Fruit fly (Drosophila melanogaster): ENCODE measurements around the gene Or85e.
A peak's percentile ranks its signal among the peaks of the same experiment; 100 is the strongest.

Or85e gene

DNA sequence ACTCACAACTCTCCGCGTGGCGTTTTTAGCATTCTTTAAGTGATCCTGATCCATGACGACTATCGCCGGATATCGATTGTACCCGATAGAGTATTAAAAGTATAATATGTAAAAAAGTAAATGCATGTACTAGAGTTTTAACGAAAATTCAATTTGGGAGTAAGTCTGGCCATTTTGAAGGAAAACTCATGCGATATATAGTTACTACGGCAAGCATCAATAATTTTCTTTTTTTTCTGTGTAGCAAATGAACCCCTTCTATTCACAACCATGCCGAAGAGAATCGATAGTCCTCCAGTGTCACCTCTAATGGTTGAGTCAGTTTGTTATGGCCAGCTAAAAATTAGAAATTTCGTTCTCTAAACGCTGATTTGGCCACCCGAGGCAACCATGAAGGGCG, 17.1 kb upstream of the Or85e start, which contains the start of the genes Sys1 and Dhod (continued):
- TF ChIP-seq chinmo (GFP tag; IDR thresholded peaks at IDR 0.05; ENCODE audit: partially characterized antibody): peak; percentile 65; the same call in 1 of the 4 replicates
- no peak for TF ChIP-seq Hand (GFP tag; optimal IDR thresholded peaks at IDR 0.05)
- TF ChIP-seq HLH4C (GFP tag; IDR thresholded peaks at IDR 0.05; ENCODE audit: partially characterized antibody): peak; percentile 83
- peak; percentile 90 for TF ChIP-seq Sry-δ (GFP tag; optimal IDR thresholded peaks at IDR 0.05)
- TF ChIP-seq ranshi (GFP tag; IDR thresholded peaks at IDR 0.05): 0 out of 2 replicates have a peak, but pooled peaks have one; percentile 35
- peak; percentile 49 for TF ChIP-seq esg (GFP tag; conservative IDR thresholded peaks at IDR 0.05)
- no peak for TF ChIP-seq z (GFP tag; IDR thresholded peaks at IDR 0.05)
- TF ChIP-seq amos (GFP tag; IDR thresholded peaks at IDR 0.05; ENCODE audit: partially characterized antibody): peak; percentile 78
- peak; percentile 62; the same call in 1 of the 2 replicates for TF ChIP-seq tna (GFP tag; IDR thresholded peaks at IDR 0.05; ENCODE audit: partially characterized antibody)
- peak; percentile 75 for TF ChIP-seq CG30403 (GFP tag; optimal IDR thresholded peaks at IDR 0.05)
- peak; percentile 75 for TF ChIP-seq vvl (GFP tag; IDR thresholded peaks at IDR 0.05)
- peak; percentile 29 to 57 for TF ChIP-seq chif (GFP tag; optimal IDR thresholded peaks at IDR 0.05)
- peak; percentile 46 for TF ChIP-seq CG34376 (GFP tag; optimal IDR thresholded peaks at IDR 0.05)
- peak; percentile 87 for TF ChIP-seq knrl (GFP tag; IDR thresholded peaks at IDR 0.05; ENCODE audit: partially characterized antibody)
- no peak; the same call in 2 of the 3 replicates for TF ChIP-seq ken (GFP tag; IDR thresholded peaks at IDR 0.05)
- peak; percentile 35 for TF ChIP-seq Blimp-1 (GFP tag; optimal IDR thresholded peaks at IDR 0.05)
- no peak for TF ChIP-seq CG16779 (GFP tag; IDR thresholded peaks at IDR 0.05)
- TF ChIP-seq nom (GFP tag; optimal IDR thresholded peaks at IDR 0.05): peak; percentile 12
- TF ChIP-seq CG9876 (GFP tag; optimal IDR thresholded peaks at IDR 0.05): no peak
- peak; percentile 28 for TF ChIP-seq CG10543 (GFP tag; optimal IDR thresholded peaks at IDR 0.05)
- TF ChIP-seq CG31224 (GFP tag; IDR thresholded peaks at IDR 0.05): peak; percentile 54; the same call in 1 of the 2 replicates
- no peak for TF ChIP-seq Hr78 (GFP tag; optimal IDR thresholded peaks at IDR 0.05)
- no peak for TF ChIP-seq Asciz (GFP tag; optimal IDR thresholded peaks at IDR 0.05)
- TF ChIP-seq CG7786 (GFP tag; optimal IDR thresholded peaks at IDR 0.05): peak; percentile 77
- TF ChIP-seq slou (GFP tag; optimal IDR thresholded peaks at IDR 0.05): peak; percentile 13
- peak; percentile 33 for TF ChIP-seq CG7556 (GFP tag; optimal IDR thresholded peaks at IDR 0.05)
- peak; percentile 92 for TF ChIP-seq Med (GFP tag)
- TF ChIP-seq CG18262 (tag; optimal IDR thresholded peaks at IDR 0.05): peak; percentile 57
- TF ChIP-seq CG11504 (tag; optimal IDR thresholded peaks at IDR 0.05): peak; percentile 58
- TF ChIP-seq CG7963 (GFP tag; IDR thresholded peaks at IDR 0.05; ENCODE audit: partially characterized antibody): peak; percentile 46; the same call in 1 of the 3 replicates
- no peak for TF ChIP-seq CG3065 (GFP tag; optimal IDR thresholded peaks at IDR 0.05)
- peak; percentile 38 for TF ChIP-seq HHEX (GFP tag; optimal IDR thresholded peaks at IDR 0.05)
- TF ChIP-seq abd-A (tag; optimal IDR thresholded peaks at IDR 0.05): no peak
- no peak for TF ChIP-seq hth (optimal IDR thresholded peaks at IDR 0.05)
- TF ChIP-seq YL-1 (GFP tag; optimal IDR thresholded peaks at IDR 0.05): peak; percentile 60
- TF ChIP-seq mam (GFP tag; optimal IDR thresholded peaks at IDR 0.05): peak; percentile 81
- TF ChIP-seq CG9437 (GFP tag; optimal IDR thresholded peaks at IDR 0.05): peak; percentile 15
- no peak for TF ChIP-seq CG9797 (GFP tag; optimal IDR thresholded peaks at IDR 0.05)
- TF ChIP-seq CG12391 (tag; optimal IDR thresholded peaks at IDR 0.05): peak; percentile 75
- TF ChIP-seq NFAT (GFP tag; IDR thresholded peaks at IDR 0.05): peak; percentile 41; the same call in 1 of the 2 replicates
- peak; percentile 73 for TF ChIP-seq CG14710 (tag; optimal IDR thresholded peaks at IDR 0.05)
- TF ChIP-seq CG2120 (GFP tag; optimal IDR thresholded peaks at IDR 0.05): peak; percentile 86
- no peak for TF ChIP-seq fd64A (GFP tag; optimal IDR thresholded peaks at IDR 0.05)
- no peak for TF ChIP-seq ftz-f1 (GFP tag; optimal IDR thresholded peaks at IDR 0.05)
- no peak for TF ChIP-seq org-1 (GFP tag; optimal IDR thresholded peaks at IDR 0.05)
- no peak for TF ChIP-seq Jarid2 (GFP tag; optimal IDR thresholded peaks at IDR 0.05)
- TF ChIP-seq dati (GFP tag; IDR thresholded peaks at IDR 0.05): no peak
- TF ChIP-seq CG17802 (tag; optimal IDR thresholded peaks at IDR 0.05): no peak
- TF ChIP-seq CG18764 (GFP tag; optimal IDR thresholded peaks at IDR 0.05): peak; percentile 33

Data from whole organism, embryonic.